Fruit fly (Drosophila melanogaster) S2 (cell line): ENCODE data around the gene CG14459.

Experiments
- CG8478 ChIP-seq: fragments of >200 bp; optimal IDR thresholded peaks from 2 replicates; lab custom pipeline; 2018
- CTCF ChIP-seq, 2 experiments: fragments of >200 bp; optimal IDR thresholded peaks; 2 replicates each; lab custom pipeline; 2018

DNA sequence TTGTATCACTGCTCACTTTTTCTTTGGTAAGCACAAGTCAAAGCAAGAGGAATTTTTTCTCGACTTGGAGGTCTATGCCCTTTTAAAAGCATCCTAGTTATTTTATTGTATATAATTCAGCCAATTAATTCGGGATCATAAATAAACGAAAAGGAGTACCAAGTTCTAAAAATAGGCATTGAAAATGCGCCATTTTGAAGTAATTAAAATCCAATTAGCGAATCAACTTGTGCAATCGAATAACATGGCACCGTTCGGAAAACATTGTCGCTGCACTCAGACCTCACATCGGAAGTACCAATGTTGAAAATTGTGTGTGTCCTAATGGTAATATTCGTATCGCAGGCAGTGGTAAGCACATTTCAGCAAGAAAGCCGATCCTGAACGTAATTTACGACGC lies 9.1 kb upstream of the CG14459 start, which contains the start of gene CG33768:
- TF ChIP-seq CG8478 (lab: Kevin White, UChicago) (no peak), CTCF (optimal IDR thresholded peaks at IDR 0.05; lab: Kevin White, UChicago) (no peak)
